Worm (Caenorhabditis elegans) whole organism, L4/young adult: Measurements from ENCODE around the gene R144.12.

ENCODE experiments used
- W03F9.2 ChIP-seq: fragments of 150-350 bp; optimal IDR thresholded peaks from 2 replicates; lab custom pipeline; 2014; ENCODE audit warnings: missing biosample characterization, missing genetic modification characterization
- dao-5 ChIP-seq: sonication (generic microtip); optimal IDR thresholded peaks from 2 replicates; lab custom pipeline; 2016; ENCODE audit warnings: missing genotype, missing genetic modification characterization, moderate library complexity, missing compliant biosample characterization
- him-1 ChIP-seq: sonication (generic microtip); optimal IDR thresholded peaks from 2 replicates; lab custom pipeline; 2016; ENCODE audit warnings: missing genotype, missing genetic modification reagents, missing genetic modification characterization, missing compliant biosample characterization

DNA sequence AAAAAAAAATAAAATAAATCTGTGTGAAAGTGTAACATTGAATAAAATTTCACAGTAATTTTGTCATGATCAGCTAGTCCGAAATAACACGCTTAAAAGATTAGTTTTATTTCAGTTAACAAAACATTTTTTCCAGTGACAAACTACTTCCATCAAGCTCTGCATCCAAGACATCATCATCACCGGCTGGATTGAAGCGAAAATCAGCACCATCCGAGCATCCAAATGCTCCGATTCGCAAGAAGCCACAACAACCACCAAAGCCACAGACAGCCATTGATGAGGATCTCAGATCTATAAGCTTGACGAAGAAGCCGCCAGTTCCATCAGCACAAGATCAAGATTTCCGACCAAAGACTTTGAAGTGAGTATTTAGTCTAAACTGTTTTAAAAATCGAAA lies 20.4 kb upstream of the R144.12 start:
- no peak for TF ChIP-seq dao-5 (tag; lab: Kevin White, UChicago)
- no peak for TF ChIP-seq him-1 (tag; lab: Kevin White, UChicago)
- no peak for TF ChIP-seq W03F9.2 (tag; lab: Kevin White, UChicago)
